Worm (Caenorhabditis elegans) whole organism, mixed stage, embryonic: ENCODE results near the gene gldi-1.

Source experiments
- elt-3 ChIP-seq: fragments of 150-350 bp; optimal IDR thresholded peaks from 2 replicates; lab custom pipeline; 2014; ENCODE audit warnings: missing biosample characterization, missing genetic modification characterization
- hlh-1 ChIP-seq: fragments of 150-350 bp; optimal IDR thresholded peaks from 2 replicates; lab custom pipeline; 2014; ENCODE audit warnings: missing biosample characterization, missing genetic modification reagents, missing genetic modification characterization
- mep-1 ChIP-seq: fragments of 150-350 bp; optimal IDR thresholded peaks from 2 replicates; lab custom pipeline; 2017; ENCODE audit warnings: missing biosample characterization, missing genetic modification reagents, missing genetic modification characterization, inconsistent platforms
- nhr-2 ChIP-seq: fragments of 150-350 bp; optimal IDR thresholded peaks from 2 replicates; lab custom pipeline; 2014; ENCODE audit warnings: missing biosample characterization, missing genetic modification characterization
- nhr-237 ChIP-seq: fragments of 150-350 bp; optimal IDR thresholded peaks from 2 replicates; lab custom pipeline; 2014; ENCODE audit warnings: missing biosample characterization, missing genetic modification characterization
- nhr-28 ChIP-seq: fragments of 150-350 bp; optimal IDR thresholded peaks from 2 replicates; lab custom pipeline; 2014; ENCODE audit warnings: missing biosample characterization, missing genetic modification characterization
- pha-4 ChIP-seq: fragments of 150-350 bp; optimal IDR thresholded peaks from 2 replicates; lab custom pipeline; 2018; ENCODE audit warnings: missing biosample characterization, missing genetic modification reagents, missing genetic modification characterization
- snpc-4 ChIP-seq: fragments of 150-350 bp; optimal IDR thresholded peaks from 2 replicates; lab custom pipeline; 2014; ENCODE audit warnings: missing biosample characterization, missing genetic modification characterization
- unc-39 ChIP-seq: fragments of 150-350 bp; optimal IDR thresholded peaks from 2 replicates; lab custom pipeline; 2014; ENCODE audit warnings: missing biosample characterization, missing genetic modification characterization
- unc-62 ChIP-seq: fragments of 150-350 bp; optimal IDR thresholded peaks from 2 replicates; lab custom pipeline; 2014; ENCODE audit warnings: missing biosample characterization, missing genetic modification reagents, missing genetic modification characterization
- zip-8 ChIP-seq: fragments of 150-350 bp; optimal IDR thresholded peaks from 2 replicates; lab custom pipeline; 2014; ENCODE audit warnings: missing biosample characterization, missing genetic modification characterization

DNA sequence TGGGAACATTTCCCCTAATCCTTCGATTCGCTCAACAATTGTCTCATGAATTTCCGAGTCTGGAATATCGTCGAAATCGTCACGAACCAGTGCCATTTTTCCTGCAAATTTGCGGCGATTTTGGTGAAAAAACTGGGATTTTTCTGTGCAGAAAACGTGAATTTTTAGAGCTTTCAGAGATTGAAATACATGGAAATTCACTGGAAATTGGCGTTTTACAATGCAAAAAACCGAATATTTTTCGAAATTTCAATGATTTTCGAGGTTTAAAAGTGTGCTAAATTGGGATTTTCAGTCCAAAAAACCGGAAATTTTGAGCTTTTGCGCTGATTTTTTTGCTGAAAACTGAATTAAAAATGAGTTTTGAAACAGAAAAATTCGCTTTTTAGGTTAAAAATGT is 13.8 kb downstream of the gldi-1 start, which contains the start of gene tomm-22:
- TF ChIP-seq pha-4 (no peak), hlh-1 (no peak), mep-1 (tag; lab: Kevin White, UChicago) (no peak), elt-3 (tag; lab: Kevin White, UChicago) (no peak), nhr-237 (no peak), snpc-4 (tag; lab: Kevin White, UChicago) (no peak), unc-62 (GFP tag; lab: Kevin White, UChicago) (no peak), nhr-2 (tag; lab: Kevin White, UChicago) (no peak), zip-8 (no peak), unc-39 (tag; lab: Kevin White, UChicago) (no peak), nhr-28 (no peak)
